Fruit fly (Drosophila melanogaster) whole organism, pupa: ENCODE results near the gene CG8507.

Source experiments
- CG17806 ChIP-seq: fragments of 200-800 bp; sonication (Bioruptor generic); optimal IDR thresholded peaks from 2 replicates; lab custom pipeline; 2018; ENCODE audit warnings: missing biosample characterization, mild to moderate bottlenecking, missing genetic modification characterization, moderate library complexity
- CG8159 ChIP-seq: fragments of 200-800 bp; sonication (Bioruptor generic); optimal IDR thresholded peaks from 3 replicates; lab custom pipeline; 2018; ENCODE audit warnings: missing biosample characterization, mild to moderate bottlenecking, missing genetic modification characterization, moderate library complexity
- CG8301 ChIP-seq: fragments of 200-800 bp; sonication (Bioruptor generic); optimal IDR thresholded peaks from 2 replicates; lab custom pipeline; 2018; ENCODE audit warnings: missing biosample characterization, mild to moderate bottlenecking, missing genetic modification characterization
- CG9948 ChIP-seq: fragments of 200-800 bp; sonication (Bioruptor generic); optimal IDR thresholded peaks from 2 replicates; lab custom pipeline; 2018; ENCODE audit warnings: missing biosample characterization, mild to moderate bottlenecking, missing genetic modification characterization, moderate library complexity
- EcR ChIP-seq: fragments of 200-800 bp; sonication (Bioruptor generic); optimal IDR thresholded peaks from 3 replicates; lab custom pipeline; 2019; ENCODE audit warnings: missing biosample characterization, missing genetic modification characterization, mild to moderate bottlenecking, moderate library complexity, missing genetic modification reagents
- Ets98B ChIP-seq: fragments of 200-800 bp; sonication (Bioruptor generic); IDR thresholded peaks from 2 replicates; pipeline ENCODE4 v1.3.6; 2022; ENCODE audit warnings: missing biosample characterization, missing genetic modification characterization
- Snoo ChIP-seq: fragments of 200-800 bp; sonication (Bioruptor generic); optimal IDR thresholded peaks from 3 replicates; lab custom pipeline; 2017; ENCODE audit warnings: missing biosample characterization, mild to moderate bottlenecking, missing genetic modification characterization, inconsistent platforms

DNA sequence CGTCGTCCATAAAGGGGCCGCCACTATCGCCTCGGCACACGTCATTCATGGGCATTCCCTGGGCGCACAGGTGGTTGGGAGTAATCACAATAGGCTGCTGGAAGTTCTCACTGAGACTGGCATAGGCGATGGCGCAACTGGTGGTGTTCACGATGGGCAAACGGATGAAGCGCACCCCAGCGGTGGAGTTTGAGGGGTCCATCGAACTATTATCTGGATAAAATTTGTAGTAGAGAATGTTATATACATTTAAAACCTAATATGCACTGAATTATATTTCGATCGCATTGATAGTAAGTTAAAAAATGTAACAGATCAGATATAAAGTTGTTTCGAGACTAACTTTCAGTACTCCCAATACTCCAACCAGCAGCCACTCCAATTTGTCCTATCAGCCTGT lies 48.1 kb upstream of the CG8507 start, which contains the start of gene CG31415:
- TF ChIP-seq EcR (GFP tag; lab: Kevin White, UChicago): no peak
- TF ChIP-seq CG17806: no peak
- TF ChIP-seq Ets98B (GFP tag; lab: Robert Waterston, UW): no peak
- TF ChIP-seq CG9948: no peak
- TF ChIP-seq CG8301 (tag; lab: Kevin White, UChicago): no peak
- TF ChIP-seq Snoo (tag; lab: Kevin White, UChicago): no peak
- no peak for TF ChIP-seq CG8159 (tag; lab: Kevin White, UChicago)
